Worm (Caenorhabditis elegans) whole organism, L3 larva: ENCODE data around the gene efl-3.
"Not testable (repeated sequence)": the region's sequence is repeated elsewhere in the genome, so short reads cannot be mapped to it uniquely, and the experiment has no call there.

ENCODE experiments used
- lin-15B ChIP-seq: fragments of 150-350 bp; optimal IDR thresholded peaks from 2 replicates; lab custom pipeline; 2014; ENCODE audit warnings: missing biosample characterization, missing genetic modification characterization
- mml-1 ChIP-seq: fragments of 150-350 bp; sonication (generic microtip); optimal IDR thresholded peaks from 3 replicates; lab custom pipeline; 2014; ENCODE audit warnings: missing biosample characterization, missing genetic modification characterization

DNA sequence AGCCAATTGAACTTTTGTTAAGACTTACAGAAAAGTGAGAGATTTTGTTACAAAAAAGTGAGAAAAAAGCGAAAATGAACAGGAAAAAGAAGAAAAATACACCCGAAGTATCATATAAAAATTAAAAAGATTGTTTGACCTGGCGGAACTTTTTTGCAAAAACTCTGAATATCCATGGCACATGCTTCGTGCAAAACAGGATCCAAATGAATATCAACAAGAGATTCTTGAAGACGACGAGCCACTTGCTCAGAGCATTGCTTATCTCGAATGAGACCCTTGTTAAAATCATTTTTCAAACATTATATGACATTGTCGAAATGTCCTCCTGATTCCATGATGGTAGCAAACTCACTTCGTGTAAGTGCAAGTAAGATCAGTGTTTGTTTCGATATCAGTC, 7.3 kb downstream of the efl-3 start, which contains the start of gene F14E5.8:
- not testable (repeated sequence) for TF ChIP-seq lin-15B, mml-1 (tag; lab: Kevin White, UChicago)
